Worm (Caenorhabditis elegans) whole organism, L4/young adult: ENCODE data around the gene srbc-29.

Experiments used
- W03F9.2 ChIP-seq: fragments of 150-350 bp; optimal IDR thresholded peaks from 2 replicates; lab custom pipeline; 2014; ENCODE audit warnings: missing biosample characterization, missing genetic modification characterization
- him-1 ChIP-seq: sonication (generic microtip); optimal IDR thresholded peaks from 2 replicates; lab custom pipeline; 2016; ENCODE audit warnings: missing genotype, missing genetic modification reagents, missing genetic modification characterization, missing compliant biosample characterization

DNA sequence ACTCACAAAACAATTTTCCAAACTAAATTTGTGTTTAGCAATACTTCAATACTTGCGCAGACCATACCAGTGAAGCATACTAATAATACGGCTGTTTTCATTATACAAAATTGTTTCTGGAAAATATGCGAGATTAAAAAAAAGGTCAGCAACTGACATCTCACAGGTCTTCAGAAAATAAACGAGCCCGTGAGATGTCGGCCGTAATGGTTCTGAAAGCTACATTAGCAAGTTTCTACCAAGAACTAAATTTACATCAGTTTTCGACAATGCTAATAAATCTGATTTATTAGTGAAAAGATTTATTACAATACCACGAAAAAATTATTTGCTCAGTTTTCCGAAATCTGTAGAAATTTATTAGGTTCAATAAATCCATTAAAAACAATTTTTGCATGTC, 6.8 kb upstream of the srbc-29 start, which contains the start of gene srbc-31:
- TF ChIP-seq him-1 (tag; lab: Kevin White, UChicago) (no peak), W03F9.2 (tag; lab: Kevin White, UChicago) (no peak)
